Worm (Caenorhabditis elegans) whole organism, young adult: ENCODE data around the gene spex-3.

Experiments used
- B0035.1 ChIP-seq: sonication (generic microtip); optimal IDR thresholded peaks from 2 replicates; lab custom pipeline; 2016; ENCODE audit warnings: missing genetic modification characterization, mild to moderate bottlenecking, missing compliant biosample characterization, missing genotype, missing genetic modification reagents
- C17E4.6 ChIP-seq: fragments of 200-800 bp; sonication (Bioruptor generic); IDR thresholded peaks from 2 replicates; pipeline ENCODE4 v1.3.6; 2022; ENCODE audit warnings: missing genetic modification reagents, missing genetic modification characterization, missing compliant biosample characterization
- F10E7.11 ChIP-seq: sonication (generic microtip); optimal IDR thresholded peaks from 2 replicates; lab custom pipeline; 2017; ENCODE audit warnings: mild to moderate bottlenecking, missing genetic modification characterization, moderate library complexity, missing compliant biosample characterization
- F23B12.7 ChIP-seq: sonication (generic microtip); optimal IDR thresholded peaks from 2 replicates; lab custom pipeline; 2017; ENCODE audit warnings: missing genetic modification characterization, mild to moderate bottlenecking, missing compliant biosample characterization, antibody characterized with exemption, moderate library complexity; ENCODE audit not compliant: insufficient read depth
- F55B11.4 ChIP-seq: sonication (generic microtip); optimal IDR thresholded peaks from 2 replicates; lab custom pipeline; 2016; ENCODE audit warnings: missing compliant biosample characterization, missing genetic modification characterization, borderline replicate concordance; ENCODE audit not compliant: insufficient read depth
- K12H6.12 ChIP-seq: fragments of 200-800 bp; sonication (Bioruptor generic); optimal IDR thresholded peaks from 2 replicates; lab custom pipeline; 2018; ENCODE audit warnings: mild to moderate bottlenecking, missing genetic modification characterization, missing compliant biosample characterization
- Y56A3A.18 ChIP-seq: fragments of 200-800 bp; sonication (Bioruptor generic); IDR thresholded peaks from 2 replicates; pipeline ENCODE4 v1.3.6; 2022; ENCODE audit warnings: missing genetic modification reagents, missing genetic modification characterization, missing compliant biosample characterization
- ZK185.1 ChIP-seq: sonication (generic microtip); optimal IDR thresholded peaks from 2 replicates; lab custom pipeline; 2016; ENCODE audit warnings: mild to moderate bottlenecking, missing genetic modification characterization, missing compliant biosample characterization; ENCODE audit not compliant: poor library complexity, severe bottlenecking
- aptf-2 ChIP-seq: fragments of 200-800 bp; sonication (Bioruptor generic); conservative IDR thresholded peaks from 2 replicates; pipeline ENCODE4 v1.3.6; 2022; ENCODE audit warnings: missing genetic modification reagents, missing genetic modification characterization, missing compliant biosample characterization
- bed-2 ChIP-seq: fragments of 200-800 bp; sonication (Bioruptor generic); IDR thresholded peaks from 2 replicates; pipeline ENCODE4 v1.3.6; 2022; ENCODE audit warnings: missing genetic modification reagents, missing genetic modification characterization, missing compliant biosample characterization
- cebp-1 ChIP-seq, 2 experiments: fragments of 200-800 bp in 1 of 2; sonication (Bioruptor generic) in 1 of 2; sonication (generic microtip) in 1 of 2; IDR thresholded peaks in 1 of 2; optimal IDR thresholded peaks in 1 of 2; 2 replicates each; pipeline versions ENCODE4 v1.3.6 to Lab custom; 2017 to 2022; ENCODE audit warnings: missing compliant biosample characterization in 2 of 2, missing genetic modification characterization in 2 of 2, mild to moderate bottlenecking in 1 of 2, missing genetic modification reagents in 1 of 2, moderate library complexity in 1 of 2
- cebp-2 ChIP-seq: fragments of 200-800 bp; sonication (Bioruptor generic); IDR thresholded peaks from 2 replicates; pipeline ENCODE4 v1.3.6; 2022; ENCODE audit warnings: missing genetic modification characterization, missing compliant biosample characterization
- ceh-100 ChIP-seq: fragments of 200-800 bp; sonication (Bioruptor generic); IDR thresholded peaks from 2 replicates; pipeline ENCODE4 v1.3.6; 2022; ENCODE audit warnings: missing genetic modification reagents, missing genetic modification characterization, missing compliant biosample characterization
- ceh-79 ChIP-seq: sonication (generic microtip); optimal IDR thresholded peaks from 2 replicates; lab custom pipeline; 2017; ENCODE audit warnings: mild to moderate bottlenecking, missing genetic modification characterization, missing compliant biosample characterization
- chd-7 ChIP-seq: sonication (generic microtip); optimal IDR thresholded peaks from 2 replicates; lab custom pipeline; 2016; ENCODE audit warnings: mild to moderate bottlenecking, missing genetic modification characterization, moderate library complexity, missing compliant biosample characterization
- die-1 ChIP-seq: sonication (generic microtip); optimal IDR thresholded peaks from 2 replicates; lab custom pipeline; 2016; ENCODE audit warnings: missing genotype, mild to moderate bottlenecking, missing genetic modification characterization, missing compliant biosample characterization
- egl-18 ChIP-seq: fragments of 200-800 bp; sonication (Bioruptor generic); IDR thresholded peaks from 2 replicates; pipeline ENCODE4 v1.3.6; 2022; ENCODE audit warnings: missing genetic modification reagents, missing genetic modification characterization, missing compliant biosample characterization
- egrh-3 ChIP-seq: fragments of 200-800 bp; sonication (Bioruptor generic); IDR thresholded peaks from 2 replicates; pipeline ENCODE4 v1.3.6; 2022; ENCODE audit warnings: missing genetic modification reagents, missing genetic modification characterization, missing compliant biosample characterization
- fkh-3 ChIP-seq: sonication (generic microtip); optimal IDR thresholded peaks from 2 replicates; lab custom pipeline; 2016; ENCODE audit warnings: mild to moderate bottlenecking, missing genetic modification characterization, missing compliant biosample characterization
- hlh-26 ChIP-seq: fragments of 200-800 bp; sonication (Bioruptor generic); conservative IDR thresholded peaks from 2 replicates; pipeline ENCODE4 v1.3.6; 2022; ENCODE audit warnings: missing genetic modification reagents, missing genetic modification characterization, missing compliant biosample characterization
- hrde-1 ChIP-seq: sonication (generic microtip); optimal IDR thresholded peaks from 2 replicates; lab custom pipeline; 2016; ENCODE audit warnings: missing genetic modification characterization, mild to moderate bottlenecking, missing compliant biosample characterization, moderate library complexity, missing genotype, missing genetic modification reagents, borderline replicate concordance
- let-526 ChIP-seq: fragments of 200-800 bp; sonication (Bioruptor generic); IDR thresholded peaks from 2 replicates; pipeline ENCODE4 v1.3.6; 2022; ENCODE audit warnings: missing genetic modification reagents, missing genetic modification characterization, missing compliant biosample characterization
- lin-26 ChIP-seq: fragments of 200-800 bp; sonication (Bioruptor generic); IDR thresholded peaks from 2 replicates; pipeline ENCODE4 v1.3.6; 2022; ENCODE audit warnings: missing genetic modification reagents, missing genetic modification characterization, missing compliant biosample characterization
- lin-40 ChIP-seq: sonication (generic microtip); optimal IDR thresholded peaks from 2 replicates; lab custom pipeline; 2016; ENCODE audit warnings: missing genetic modification characterization, mild to moderate bottlenecking, missing compliant biosample characterization, missing genotype, missing genetic modification reagents
- lsl-1 ChIP-seq: fragments of 200-800 bp; sonication (Bioruptor generic); optimal IDR thresholded peaks from 2 replicates; lab custom pipeline; 2018; ENCODE audit warnings: mild to moderate bottlenecking, missing genetic modification characterization, moderate library complexity, missing compliant biosample characterization
- madf-6 ChIP-seq: fragments of 200-800 bp; sonication (Bioruptor generic); IDR thresholded peaks from 2 replicates; pipeline ENCODE4 v1.3.6; 2022; ENCODE audit warnings: missing genetic modification reagents, missing genetic modification characterization, missing compliant biosample characterization
- mcd-1 ChIP-seq: fragments of 200-800 bp; sonication (Bioruptor generic); IDR thresholded peaks from 2 replicates; pipeline ENCODE4 v1.3.6; 2022; ENCODE audit warnings: missing genetic modification reagents, missing genetic modification characterization, missing compliant biosample characterization
- mes-4 ChIP-seq: sonication (generic microtip); optimal IDR thresholded peaks from 2 replicates; lab custom pipeline; 2016; ENCODE audit warnings: missing genotype, missing genetic modification characterization, missing compliant biosample characterization
- nfya-2 ChIP-seq: fragments of 200-800 bp; sonication (Bioruptor generic); IDR thresholded peaks from 2 replicates; pipeline ENCODE4 v1.3.6; 2022; ENCODE audit warnings: missing genetic modification reagents, missing genetic modification characterization, missing compliant biosample characterization
- nhr-179 ChIP-seq: sonication (generic microtip); optimal IDR thresholded peaks from 2 replicates; lab custom pipeline; 2016; ENCODE audit warnings: mild to moderate bottlenecking, missing genetic modification characterization, missing compliant biosample characterization
- pha-4 ChIP-seq: fragments of 150-350 bp; sonication (generic microtip); optimal IDR thresholded peaks from 2 replicates; lab custom pipeline; 2014; ENCODE audit warnings: missing biosample characterization, missing genetic modification reagents, missing genetic modification characterization
- rcor-1 ChIP-seq: fragments of 200-800 bp; sonication (Bioruptor generic); IDR thresholded peaks from 2 replicates; pipeline ENCODE4 v1.3.6; 2022; ENCODE audit warnings: missing genetic modification reagents, missing genetic modification characterization, missing compliant biosample characterization
- repo-1 ChIP-seq: sonication (generic microtip); optimal IDR thresholded peaks from 2 replicates; lab custom pipeline; 2017; ENCODE audit warnings: mild to moderate bottlenecking, missing genetic modification characterization, missing compliant biosample characterization
- rpc-1 ChIP-seq, 2 experiments: fragments of 150-350 bp in 1 of 2; sonication (generic microtip) in 1 of 2; optimal IDR thresholded peaks; 2 replicates each; lab custom pipeline; 2014 to 2018; ENCODE audit warnings: missing biosample characterization in 1 of 2, missing genetic modification characterization in 1 of 2, missing genetic modification reagents in 1 of 2, missing genotype in 1 of 2
- sdz-38 ChIP-seq: sonication (generic microtip); optimal IDR thresholded peaks from 2 replicates; lab custom pipeline; 2016; ENCODE audit warnings: missing genotype, missing genetic modification characterization, missing compliant biosample characterization
- sea-2 ChIP-seq: fragments of 200-800 bp; sonication (Bioruptor generic); IDR thresholded peaks from 2 replicates; pipeline ENCODE4 v1.3.6; 2022; ENCODE audit warnings: missing genetic modification characterization, missing compliant biosample characterization
- snpc-1.1 ChIP-seq: sonication (generic microtip); optimal IDR thresholded peaks from 2 replicates; lab custom pipeline; 2017; ENCODE audit warnings: missing genetic modification characterization, mild to moderate bottlenecking, missing compliant biosample characterization, antibody characterized with exemption, moderate library complexity, missing genotype, missing genetic modification reagents; ENCODE audit not compliant: insufficient read depth
- snpc-1.3 ChIP-seq: sonication (generic microtip); optimal IDR thresholded peaks from 2 replicates; lab custom pipeline; 2017; ENCODE audit warnings: missing genetic modification characterization, mild to moderate bottlenecking, missing compliant biosample characterization, antibody characterized with exemption, moderate library complexity, missing genotype, missing genetic modification reagents; ENCODE audit not compliant: insufficient read depth
- sptf-2 ChIP-seq: fragments of 200-800 bp; sonication (Bioruptor generic); optimal IDR thresholded peaks from 2 replicates; lab custom pipeline; 2018; ENCODE audit warnings: mild to moderate bottlenecking, missing genetic modification characterization, missing compliant biosample characterization
- tbp1 ChIP-seq: fragments of 200-800 bp; sonication (Bioruptor generic); optimal IDR thresholded peaks from 2 replicates; lab custom pipeline; 2018; ENCODE audit warnings: mild to moderate bottlenecking, missing genetic modification characterization, missing compliant biosample characterization
- tlf-1 ChIP-seq: fragments of 200-800 bp; sonication (Bioruptor generic); optimal IDR thresholded peaks from 2 replicates; lab custom pipeline; 2018; ENCODE audit warnings: mild to moderate bottlenecking, missing genetic modification characterization, missing compliant biosample characterization
- unc-62 ChIP-seq: fragments of 150-350 bp; optimal IDR thresholded peaks from 2 replicates; lab custom pipeline; 2014; ENCODE audit warnings: missing biosample characterization, missing genetic modification reagents, missing genetic modification characterization
- ztf-25 ChIP-seq: fragments of 200-800 bp; sonication (Bioruptor generic); IDR thresholded peaks from 2 replicates; pipeline ENCODE4 v1.3.6; 2022; ENCODE audit warnings: missing genetic modification reagents, missing genetic modification characterization, missing compliant biosample characterization
- ztf-26 ChIP-seq: sonication (generic microtip); optimal IDR thresholded peaks from 2 replicates; lab custom pipeline; 2017; ENCODE audit warnings: missing genetic modification characterization, missing compliant biosample characterization
- ztf-28 ChIP-seq: fragments of 200-800 bp; sonication (Bioruptor generic); IDR thresholded peaks from 2 replicates; pipeline ENCODE4 v1.3.6; 2022; ENCODE audit warnings: missing genetic modification reagents, missing genetic modification characterization, missing compliant biosample characterization

The spex-3 gene

ce11 chrIII:1702337-1702736, at the start of gene spex-3:
Gene spex-3, minus strand, starts transcription at chrIII:1702437.
- TF ChIP-seq madf-6 = no peak
- TF ChIP-seq pha-4 = no peak
- no peak for TF ChIP-seq lin-26 (GFP tag; lab: Robert Waterston, UW)
- no peak for TF ChIP-seq chd-7 (tag; lab: Kevin White, UChicago)
- no peak for TF ChIP-seq mcd-1 (GFP tag; lab: Robert Waterston, UW)
- TF ChIP-seq lin-40 (tag; lab: Kevin White, UChicago) = no peak
- no peak for TF ChIP-seq egrh-3
- TF ChIP-seq sea-2 (GFP tag; lab: Robert Waterston, UW) = no peak
- no peak for TF ChIP-seq egl-18 (GFP tag; lab: Robert Waterston, UW)
- TF ChIP-seq snpc-1.1 (tag; lab: Kevin White, UChicago) = no peak
- no peak for TF ChIP-seq let-526 (GFP tag; lab: Robert Waterston, UW)
- no peak for TF ChIP-seq Y56A3A.18
- TF ChIP-seq ztf-28 (GFP tag; lab: Robert Waterston, UW) = no peak
- no peak for TF ChIP-seq ztf-25 (GFP tag; lab: Robert Waterston, UW)
- no peak for TF ChIP-seq C17E4.6
- TF ChIP-seq hrde-1 (tag; lab: Kevin White, UChicago) = no peak
- TF ChIP-seq rcor-1 (GFP tag; lab: Robert Waterston, UW) = no peak
- TF ChIP-seq aptf-2 (GFP tag; lab: Robert Waterston, UW) = no peak
- no peak for TF ChIP-seq sdz-38 (tag; lab: Kevin White, UChicago)

- TF ChIP-seq cebp-1 (GFP tag; IDR thresholded peaks at IDR 0.05; lab: Robert Waterston, UW) = no peak
- TF ChIP-seq cebp-1 (tag; optimal IDR thresholded peaks at IDR 0.05; lab: Kevin White, UChicago) = no peak
- no peak for TF ChIP-seq egrh-3
- TF ChIP-seq rpc-1 (optimal IDR thresholded peaks at IDR 0.05; lab: Kevin White, UChicago) = no peak
- TF ChIP-seq rpc-1 (tag; optimal IDR thresholded peaks at IDR 0.05; lab: Kevin White, UChicago) = peak; percentile 53
- peak; percentile 58 for TF ChIP-seq tbp1 (GFP tag; lab: Kevin White, UChicago)
- no peak for TF ChIP-seq unc-62 (GFP tag; lab: Kevin White, UChicago)
- no peak for TF ChIP-seq cebp-2
- no peak for TF ChIP-seq F10E7.11 (tag; lab: Kevin White, UChicago)
- no peak for TF ChIP-seq B0035.1
These were observed 43.4 kb upstream of the spex-3 start for ce11 chrIII:1745450-1746127.

ce11 chrIII:1744486-1744885, 42.2 kb upstream of the spex-3 start:
- TF ChIP-seq F23B12.7 (tag; lab: Kevin White, UChicago) (no peak), F55B11.4 (tag; lab: Kevin White, UChicago) (no peak), fkh-3 (tag; lab: Kevin White, UChicago) (no peak), ZK185.1 (tag; lab: Kevin White, UChicago) (no peak), nfya-2 (GFP tag; lab: Robert Waterston, UW) (no peak), hlh-26 (GFP tag; lab: Robert Waterston, UW) (no peak), snpc-1.3 (no peak), nhr-179 (no peak), bed-2 (no peak), sptf-2 (GFP tag; lab: Kevin White, UChicago) (no peak), ceh-79 (tag; lab: Kevin White, UChicago) (no peak), ceh-100 (GFP tag; lab: Robert Waterston, UW) (no peak), mes-4 (tag; lab: Kevin White, UChicago) (no peak), repo-1 (tag; lab: Kevin White, UChicago) (no peak), K12H6.12 (tag; lab: Kevin White, UChicago) (no peak), tlf-1 (GFP tag; lab: Kevin White, UChicago) (no peak), egrh-3 (no peak), lsl-1 (GFP tag; lab: Kevin White, UChicago) (no peak), ztf-26 (no peak), die-1 (peak; percentile 72)
